Fruit fly (Drosophila melanogaster) whole organism, embryonic: ENCODE measurements around the gene CG7974.
A peak's percentile ranks its signal among the peaks of the same experiment; 100 is the strongest.

ENCODE experiments used
- Aef1 ChIP-seq: fragments of 200-800 bp; sonication (Bioruptor generic); IDR thresholded peaks from 3 replicates; pipeline ENCODE4 v1.3.6; 2022; ENCODE audit warnings: missing biosample characterization, missing genetic modification characterization
- Asciz ChIP-seq: fragments of 200-800 bp; sonication (Bioruptor generic); optimal IDR thresholded peaks from 2 replicates; lab custom pipeline; 2017; ENCODE audit warnings: missing biosample characterization, mild to moderate bottlenecking, missing genetic modification characterization, missing genetic modification reagents
- BEAF-32 ChIP-seq: fragments of 200-800 bp; sonication (Bioruptor generic); optimal IDR thresholded peaks from 3 replicates; lab custom pipeline; 2017; ENCODE audit warnings: missing biosample characterization, missing genetic modification characterization, mild to moderate bottlenecking, moderate library complexity, missing genetic modification reagents
- Bgb ChIP-seq: fragments of 200-800 bp; sonication (Bioruptor generic); IDR thresholded peaks from 2 replicates; pipeline ENCODE4 v1.3.6; 2022; ENCODE audit warnings: missing biosample characterization, missing genetic modification characterization; ENCODE audit not compliant: partially characterized antibody
- CG10209 ChIP-seq: fragments of 200-800 bp; sonication (Bioruptor generic); optimal IDR thresholded peaks from 3 replicates; lab custom pipeline; 2017; ENCODE audit warnings: missing biosample characterization, mild to moderate bottlenecking, missing genetic modification characterization, missing genetic modification reagents
- CG10366 ChIP-seq: fragments of 200-800 bp; sonication (Bioruptor generic); IDR thresholded peaks from 2 replicates; pipeline ENCODE4 v1.3.6; 2022; ENCODE audit warnings: missing biosample characterization, missing genetic modification characterization
- CG10462 ChIP-seq: fragments of 200-800 bp; sonication (Bioruptor generic); optimal IDR thresholded peaks from 2 replicates; lab custom pipeline; 2016; ENCODE audit warnings: missing biosample characterization, missing genetic modification characterization
- CG11247 ChIP-seq: fragments of 200-800 bp; sonication (Bioruptor generic); IDR thresholded peaks from 2 replicates; pipeline ENCODE4 v1.3.6; 2022; ENCODE audit warnings: missing biosample characterization, missing genetic modification characterization
- CG11398 ChIP-seq: fragments of 200-800 bp; sonication (Bioruptor generic); optimal IDR thresholded peaks from 2 replicates; lab custom pipeline; 2016; ENCODE audit warnings: missing biosample characterization, missing genetic modification characterization
- CG11696 ChIP-seq: fragments of 200-800 bp; sonication (Bioruptor generic); IDR thresholded peaks from 2 replicates; pipeline ENCODE4 v1.3.6; 2022; ENCODE audit warnings: missing biosample characterization, missing genetic modification characterization
- CG12744 ChIP-seq: fragments of 200-800 bp; sonication (Bioruptor generic); optimal IDR thresholded peaks from 2 replicates; lab custom pipeline; 2016; ENCODE audit warnings: missing biosample characterization, missing genetic modification characterization
- CG14667 ChIP-seq: fragments of 200-800 bp; sonication (Bioruptor generic); IDR thresholded peaks from 2 replicates; pipeline ENCODE4 v1.3.6; 2022; ENCODE audit warnings: missing biosample characterization, missing genetic modification characterization
- CG14860 ChIP-seq: fragments of 200-800 bp; sonication (Bioruptor generic); IDR thresholded peaks from 3 replicates; pipeline ENCODE4 v1.3.6; 2022; ENCODE audit warnings: missing biosample characterization, missing genetic modification characterization; ENCODE audit not compliant: partially characterized antibody
- CG16779 ChIP-seq: fragments of 200-800 bp; sonication (Bioruptor generic); IDR thresholded peaks from 2 replicates; pipeline ENCODE4 v1.3.6; 2022; ENCODE audit warnings: missing biosample characterization, missing genetic modification characterization
- CG16815 ChIP-seq: fragments of 200-800 bp; sonication (Bioruptor generic); optimal IDR thresholded peaks from 3 replicates; lab custom pipeline; 2017; ENCODE audit warnings: missing biosample characterization, mild to moderate bottlenecking, missing genetic modification characterization
- CG17385 ChIP-seq: fragments of 200-800 bp; sonication (Bioruptor generic); optimal IDR thresholded peaks from 3 replicates; lab custom pipeline; 2018; ENCODE audit warnings: missing biosample characterization, mild to moderate bottlenecking, missing genetic modification characterization
- CG17612 ChIP-seq: fragments of 200-800 bp; sonication (Bioruptor generic); IDR thresholded peaks from 2 replicates; pipeline ENCODE4 v1.3.6; 2022; ENCODE audit warnings: missing biosample characterization, missing genetic modification characterization
- CG18262 ChIP-seq: fragments of 200-800 bp; optimal IDR thresholded peaks from 3 replicates; lab custom pipeline; 2019; ENCODE audit warnings: missing biosample characterization, mild to moderate bottlenecking, missing genetic modification characterization, moderate library complexity
- CG18599 ChIP-seq: fragments of 200-800 bp; sonication (Bioruptor generic); optimal IDR thresholded peaks from 3 replicates; lab custom pipeline; 2017; ENCODE audit warnings: missing biosample characterization, missing genetic modification characterization, mild to moderate bottlenecking, moderate library complexity, missing genetic modification reagents
- CG2889 ChIP-seq: fragments of 200-800 bp; sonication (Bioruptor generic); IDR thresholded peaks from 3 replicates; pipeline ENCODE4 v1.3.6; 2022; ENCODE audit warnings: missing biosample characterization, missing genetic modification characterization
- CG30020 ChIP-seq: fragments of 200-800 bp; optimal IDR thresholded peaks from 2 replicates; lab custom pipeline; 2019; ENCODE audit warnings: missing biosample characterization, mild to moderate bottlenecking, missing genetic modification characterization, moderate library complexity
- CG32532 ChIP-seq: fragments of 200-800 bp; sonication (Bioruptor generic); IDR thresholded peaks from 2 replicates; pipeline ENCODE4 v1.3.6; 2022; ENCODE audit warnings: missing biosample characterization, missing genetic modification characterization
- CG3847 ChIP-seq: fragments of 200-800 bp; sonication (Bioruptor generic); IDR thresholded peaks from 2 replicates; pipeline ENCODE4 v1.3.6; 2022; ENCODE audit warnings: missing biosample characterization, missing genetic modification characterization
- CG6654 ChIP-seq: fragments of 200-800 bp; sonication (Bioruptor generic); optimal IDR thresholded peaks from 2 replicates; lab custom pipeline; 2017; ENCODE audit warnings: missing biosample characterization, mild to moderate bottlenecking, missing genetic modification characterization
- CG6683 ChIP-seq: fragments of 200-800 bp; sonication (Bioruptor generic); optimal IDR thresholded peaks from 2 replicates; lab custom pipeline; 2017; ENCODE audit warnings: missing biosample characterization, mild to moderate bottlenecking, missing genetic modification characterization, missing genetic modification reagents
- CG6791 ChIP-seq: fragments of 200-800 bp; sonication (Bioruptor generic); IDR thresholded peaks from 3 replicates; pipeline ENCODE4 v1.3.6; 2022; ENCODE audit warnings: missing biosample characterization, missing genetic modification characterization; ENCODE audit not compliant: partially characterized antibody
- CG7372 ChIP-seq: fragments of 200-800 bp; sonication (Bioruptor generic); IDR thresholded peaks from 2 replicates; pipeline ENCODE4 v1.3.6; 2022; ENCODE audit warnings: missing biosample characterization, missing genetic modification characterization
- CG7786 ChIP-seq: fragments of 200-800 bp; sonication (Bioruptor generic); optimal IDR thresholded peaks from 2 replicates; lab custom pipeline; 2016; ENCODE audit warnings: missing biosample characterization, missing genetic modification characterization
- Chrac-16 ChIP-seq: fragments of 200-800 bp; sonication (Bioruptor generic); optimal IDR thresholded peaks from 3 replicates; lab custom pipeline; 2016; ENCODE audit warnings: missing biosample characterization, missing genetic modification characterization
- Dp ChIP-seq: fragments of 200-800 bp; sonication (Bioruptor generic); optimal IDR thresholded peaks from 2 replicates; lab custom pipeline; 2018; ENCODE audit warnings: missing biosample characterization, mild to moderate bottlenecking, missing genetic modification characterization, moderate library complexity
- Lhr ChIP-seq: fragments of 200-800 bp; sonication (Bioruptor generic); optimal IDR thresholded peaks from 3 replicates; lab custom pipeline; 2017; ENCODE audit warnings: mild to moderate bottlenecking, missing biosample characterization, missing genetic modification reagents, missing genetic modification characterization
- Max ChIP-seq: fragments of 200-800 bp; sonication (Bioruptor generic); optimal IDR thresholded peaks from 2 replicates; lab custom pipeline; 2016; ENCODE audit warnings: missing biosample characterization, mild to moderate bottlenecking, missing genetic modification characterization
- Meics ChIP-seq: fragments of 200-800 bp; sonication (Bioruptor generic); optimal IDR thresholded peaks from 2 replicates; lab custom pipeline; 2017; ENCODE audit warnings: missing biosample characterization, mild to moderate bottlenecking, missing genetic modification characterization
- Mes4 ChIP-seq: fragments of 200-800 bp; sonication (Bioruptor generic); optimal IDR thresholded peaks from 2 replicates; lab custom pipeline; 2016; ENCODE audit warnings: missing biosample characterization, missing genetic modification characterization
- Nf-YC ChIP-seq: fragments of 200-800 bp; optimal IDR thresholded peaks from 3 replicates; lab custom pipeline; 2019; ENCODE audit warnings: missing biosample characterization, mild to moderate bottlenecking, missing genetic modification characterization, moderate library complexity
- Spps ChIP-seq: fragments of 200-800 bp; sonication (Bioruptor generic); optimal IDR thresholded peaks from 2 replicates; lab custom pipeline; 2018; ENCODE audit warnings: missing biosample characterization, mild to moderate bottlenecking, missing genetic modification characterization
- Sry-δ ChIP-seq: fragments of 200-800 bp; sonication (Bioruptor generic); optimal IDR thresholded peaks from 2 replicates; lab custom pipeline; 2016; ENCODE audit warnings: missing biosample characterization, missing genetic modification characterization
- Usf ChIP-seq: fragments of 200-800 bp; sonication (Bioruptor generic); optimal IDR thresholded peaks from 2 replicates; lab custom pipeline; 2017; ENCODE audit warnings: missing genotype, missing biosample characterization, missing genetic modification characterization
- corto ChIP-seq: fragments of 200-800 bp; sonication (Bioruptor generic); optimal IDR thresholded peaks from 2 replicates; lab custom pipeline; 2016; ENCODE audit warnings: missing biosample characterization, mild to moderate bottlenecking, missing genetic modification characterization, moderate library complexity
- dan ChIP-seq: fragments of 200-800 bp; sonication (Bioruptor generic); IDR thresholded peaks from 2 replicates; pipeline ENCODE4 v1.3.6; 2022; ENCODE audit warnings: missing biosample characterization, missing genetic modification characterization
- danr ChIP-seq: fragments of 200-800 bp; sonication (Bioruptor generic); IDR thresholded peaks from 2 replicates; pipeline ENCODE4 v1.3.6; 2022; ENCODE audit warnings: missing biosample characterization, missing genetic modification characterization
- disco-r ChIP-seq: fragments of 200-800 bp; sonication (Bioruptor generic); optimal IDR thresholded peaks from 2 replicates; lab custom pipeline; 2016; ENCODE audit warnings: missing biosample characterization, missing genetic modification characterization
- ems ChIP-seq: fragments of 200-800 bp; sonication (Bioruptor generic); optimal IDR thresholded peaks from 3 replicates; lab custom pipeline; 2016; ENCODE audit warnings: missing biosample characterization, missing genetic modification characterization
- fd102C ChIP-seq: fragments of 200-800 bp; sonication (Bioruptor generic); optimal IDR thresholded peaks from 2 replicates; lab custom pipeline; 2018; ENCODE audit warnings: missing biosample characterization, mild to moderate bottlenecking, missing genetic modification characterization, moderate library complexity
- ftz-f1 ChIP-seq: fragments of 200-800 bp; sonication (Bioruptor generic); optimal IDR thresholded peaks from 2 replicates; lab custom pipeline; 2016; ENCODE audit warnings: missing biosample characterization, missing genetic modification characterization
- hkb ChIP-seq, 2 experiments: fragments of 200-800 bp in 1 of 2; fragments of >200 bp in 1 of 2; sonication (Bioruptor generic) in 1 of 2; IDR thresholded peaks in 1 of 2; optimal IDR thresholded peaks in 1 of 2; 2 replicates each; pipeline versions ENCODE4 v1.3.6 to Lab custom; 2017 to 2022; ENCODE audit warnings: missing biosample characterization in 1 of 2, missing genetic modification characterization in 1 of 2
- ind ChIP-seq: fragments of 200-800 bp; sonication (Bioruptor generic); optimal IDR thresholded peaks from 3 replicates; lab custom pipeline; 2016; ENCODE audit warnings: missing biosample characterization, missing genetic modification characterization
- mld ChIP-seq: fragments of 200-800 bp; sonication (Bioruptor generic); IDR thresholded peaks from 3 replicates; pipeline ENCODE4 v1.3.6; 2022; ENCODE audit warnings: missing biosample characterization, missing genetic modification characterization; ENCODE audit not compliant: partially characterized antibody
- sqz ChIP-seq: fragments of 200-800 bp; sonication (Bioruptor generic); optimal IDR thresholded peaks from 3 replicates; lab custom pipeline; 2018; ENCODE audit warnings: missing biosample characterization, mild to moderate bottlenecking, missing genetic modification characterization

CG7974 gene

DNA sequence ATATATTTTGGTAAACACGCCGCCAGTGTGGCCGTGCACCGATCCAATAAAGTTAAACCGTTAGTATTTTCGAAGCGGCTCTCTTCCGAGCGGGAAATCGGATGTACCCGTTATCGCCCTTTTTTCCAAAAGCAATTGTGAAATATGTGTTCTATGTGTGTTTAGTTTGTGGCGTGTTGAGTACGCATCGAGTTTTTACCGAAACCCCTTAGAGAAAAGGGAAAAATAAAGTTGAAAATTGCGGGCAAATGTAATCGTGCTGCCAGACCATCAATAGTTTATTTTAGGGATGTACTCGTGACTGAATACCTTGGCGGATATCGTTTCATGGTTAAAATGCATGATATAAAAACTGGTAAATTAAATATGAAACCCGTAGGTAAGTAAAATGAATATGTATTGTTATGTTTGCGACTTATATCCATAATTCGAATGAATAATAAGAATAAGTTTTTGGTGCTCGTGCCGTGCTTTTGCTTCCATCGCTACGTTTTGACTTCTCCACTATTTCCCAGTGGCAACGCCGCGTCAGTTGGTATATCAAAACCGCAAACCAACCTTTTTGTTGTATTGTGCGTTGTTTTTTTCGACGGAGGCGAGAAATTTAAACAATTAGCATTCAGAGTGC, 25.6 kb upstream of the CG7974 start, which contains the start of the genes Mettl2 and Bgb (continued):
- TF ChIP-seq Chrac-16 (GFP tag; lab: Kevin White, UChicago): peak; percentile 76
- peak; percentile 57 for TF ChIP-seq CG30020 (tag; lab: Kevin White, UChicago)
- peak; percentile 89 for TF ChIP-seq BEAF-32 (GFP tag; lab: Kevin White, UChicago)
- peak; percentile 47; the same call in 1 of the 3 replicates for TF ChIP-seq CG2889
- TF ChIP-seq CG17612: peak; percentile 69
- peak; percentile 69 for TF ChIP-seq CG10366 (GFP tag; lab: Robert Waterston, UW)
- TF ChIP-seq CG11247 (GFP tag; lab: Robert Waterston, UW): peak; percentile 68
- TF ChIP-seq disco-r (GFP tag; lab: Kevin White, UChicago): peak; percentile 60
- no peak for TF ChIP-seq mld (GFP tag; lab: Robert Waterston, UW)
- TF ChIP-seq CG10462: peak; percentile 6
- peak; percentile 83 for TF ChIP-seq CG7372
- TF ChIP-seq ems (GFP tag; lab: Kevin White, UChicago): peak; percentile 82
- peak; percentile 62 for TF ChIP-seq Nf-YC (tag; lab: Kevin White, UChicago)
- peak; percentile 85 for TF ChIP-seq Aef1 (GFP tag; lab: Robert Waterston, UW)
- peak; percentile 36 for TF ChIP-seq Mes4 (GFP tag; lab: Kevin White, UChicago)
- peak; percentile 79 for TF ChIP-seq CG14667
- peak; percentile 80 for TF ChIP-seq CG18599
- TF ChIP-seq CG14860 (GFP tag; lab: Robert Waterston, UW): peak; percentile 75
- peak; percentile 52 for TF ChIP-seq Usf (GFP tag; lab: Kevin White, UChicago)
- TF ChIP-seq Bgb (GFP tag; lab: Robert Waterston, UW): peak; percentile 88
- TF ChIP-seq sqz (GFP tag; lab: Kevin White, UChicago): no peak
- TF ChIP-seq CG12744: no peak
- TF ChIP-seq CG10209 (GFP tag; lab: Kevin White, UChicago): peak; percentile 55
- no peak for TF ChIP-seq CG11398 (GFP tag; lab: Kevin White, UChicago)
- peak; percentile 75 for TF ChIP-seq Meics (GFP tag; lab: Kevin White, UChicago)
- TF ChIP-seq Max (GFP tag; lab: Kevin White, UChicago): peak; percentile 60
- TF ChIP-seq CG6654: peak; percentile 16
- peak; percentile 40; the same call in 1 of the 2 replicates for TF ChIP-seq dan (GFP tag; lab: Robert Waterston, UW)
- peak; percentile 82 for TF ChIP-seq CG3847
- TF ChIP-seq Sry-δ (GFP tag; lab: Kevin White, UChicago): peak; percentile 96
- peak; percentile 68; the same call in 1 of the 2 replicates for TF ChIP-seq CG16779 (GFP tag; lab: Robert Waterston, UW)
- no peak for TF ChIP-seq CG17385 (GFP tag; lab: Kevin White, UChicago)
- peak; percentile 90 for TF ChIP-seq ind
- no peak for TF ChIP-seq corto (GFP tag; lab: Kevin White, UChicago)
- TF ChIP-seq CG11696 (GFP tag; lab: Robert Waterston, UW): 0 out of 2 replicates have a peak, but pooled peaks have one; percentile 29
- peak; percentile 65 for TF ChIP-seq Spps (tag; lab: Kevin White, UChicago)
- TF ChIP-seq Lhr (GFP tag; lab: Kevin White, UChicago): no peak
- peak; percentile 83 for TF ChIP-seq CG32532 (GFP tag; lab: Robert Waterston, UW)
- 0 out of 3 replicates have a peak, but pooled peaks have one; percentile 16 for TF ChIP-seq CG6791 (GFP tag; lab: Robert Waterston, UW)
- peak; percentile 64 for TF ChIP-seq hkb (optimal IDR thresholded peaks at IDR 0.05; lab: Kevin White, UChicago)
- TF ChIP-seq hkb (GFP tag; IDR thresholded peaks at IDR 0.05; lab: Robert Waterston, UW): peak; percentile 37; the same call in 1 of the 2 replicates
- no peak for TF ChIP-seq Asciz (GFP tag; lab: Kevin White, UChicago)
- peak; percentile 83 for TF ChIP-seq CG7786
- TF ChIP-seq fd102C (GFP tag; lab: Kevin White, UChicago): no peak
- peak; percentile 28 for TF ChIP-seq ftz-f1 (GFP tag; lab: Kevin White, UChicago)
- TF ChIP-seq CG6683: peak; percentile 26
- TF ChIP-seq danr: peak; percentile 80
- TF ChIP-seq Dp (GFP tag; lab: Kevin White, UChicago): peak; percentile 62
- TF ChIP-seq CG18262 (tag; lab: Kevin White, UChicago): peak; percentile 72
- TF ChIP-seq CG16815: peak; percentile 66
